Worm (Caenorhabditis elegans) whole organism, mixed stage, embryonic: ENCODE data around the gene srj-1.

ENCODE experiments used
- blmp-1 ChIP-seq: fragments of 150-350 bp; optimal IDR thresholded peaks from 2 replicates; lab custom pipeline; 2014; ENCODE audit warnings: missing biosample characterization, missing genetic modification characterization
- lin-13 ChIP-seq: fragments of 150-350 bp; optimal IDR thresholded peaks from 2 replicates; lab custom pipeline; 2014; ENCODE audit warnings: missing biosample characterization, missing genetic modification characterization
- lin-32 ChIP-seq: fragments of 200-800 bp; sonication (Bioruptor generic); optimal IDR thresholded peaks from 2 replicates; lab custom pipeline; 2018; ENCODE audit warnings: mild to moderate bottlenecking, missing genetic modification characterization, missing compliant biosample characterization
- lsy-2 ChIP-seq: fragments of 150-350 bp; optimal IDR thresholded peaks from 2 replicates; lab custom pipeline; 2014; ENCODE audit warnings: missing biosample characterization, missing genetic modification characterization
- mep-1 ChIP-seq: fragments of 150-350 bp; optimal IDR thresholded peaks from 2 replicates; lab custom pipeline; 2017; ENCODE audit warnings: missing biosample characterization, missing genetic modification reagents, missing genetic modification characterization, inconsistent platforms
- nhr-237 ChIP-seq: fragments of 150-350 bp; optimal IDR thresholded peaks from 2 replicates; lab custom pipeline; 2014; ENCODE audit warnings: missing biosample characterization, missing genetic modification characterization
- nhr-76 ChIP-seq: sonication (generic microtip); optimal IDR thresholded peaks from 2 replicates; lab custom pipeline; 2017; ENCODE audit warnings: missing biosample characterization, missing genetic modification characterization
- pha-4 ChIP-seq: fragments of 150-350 bp; optimal IDR thresholded peaks from 2 replicates; lab custom pipeline; 2018; ENCODE audit warnings: missing biosample characterization, missing genetic modification reagents, missing genetic modification characterization
- snpc-4 ChIP-seq: fragments of 150-350 bp; optimal IDR thresholded peaks from 2 replicates; lab custom pipeline; 2014; ENCODE audit warnings: missing biosample characterization, missing genetic modification characterization
- unc-120 ChIP-seq: sonication (generic microtip); optimal IDR thresholded peaks from 2 replicates; lab custom pipeline; 2017; ENCODE audit warnings: missing genetic modification characterization, missing compliant biosample characterization; ENCODE audit not compliant: poor library complexity, severe bottlenecking

DNA sequence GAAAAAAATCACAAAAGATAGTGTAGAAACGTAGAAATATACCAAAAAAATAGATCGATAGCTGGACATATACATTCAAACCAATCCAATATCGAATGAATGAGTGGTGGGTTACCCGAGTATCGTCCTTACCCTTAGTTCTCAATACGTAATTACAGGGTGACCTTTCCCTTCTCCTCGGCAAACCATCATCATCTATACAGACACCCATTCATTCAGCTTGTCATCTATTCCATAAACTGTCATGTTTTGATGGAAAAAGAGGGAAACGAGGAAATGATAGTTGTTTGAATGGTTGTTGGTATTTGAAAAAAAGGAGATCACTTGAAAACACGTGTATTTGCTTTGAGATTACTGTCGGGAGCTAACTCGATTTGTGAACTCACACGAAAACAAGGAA is 41.1 kb downstream of the srj-1 start:
- TF ChIP-seq lin-13 (tag; lab: Kevin White, UChicago), result no peak
- no peak for TF ChIP-seq pha-4 (tag; lab: Kevin White, UChicago)
- TF ChIP-seq nhr-237, result no peak
- no peak for TF ChIP-seq blmp-1 (tag; lab: Kevin White, UChicago)
- TF ChIP-seq unc-120 (tag; lab: Kevin White, UChicago), result no peak
- TF ChIP-seq snpc-4 (tag; lab: Kevin White, UChicago), result no peak
- no peak for TF ChIP-seq nhr-76 (tag; lab: Kevin White, UChicago)
- no peak for TF ChIP-seq lin-32
- TF ChIP-seq mep-1 (tag; lab: Kevin White, UChicago), result no peak
- TF ChIP-seq lsy-2 (tag; lab: Kevin White, UChicago), result no peak
